Fruit fly (Drosophila melanogaster) whole organism, embryonic: Measurements from ENCODE around the gene Ser12.

Experiments
- Antp ChIP-seq: fragments of 200-800 bp; sonication (Bioruptor generic); optimal IDR thresholded peaks from 3 replicates; lab custom pipeline; 2016; ENCODE audit warnings: missing biosample characterization, missing genetic modification characterization
- Atf6 ChIP-seq: fragments of 200-800 bp; sonication (Bioruptor generic); IDR thresholded peaks from 2 replicates; pipeline ENCODE4 v1.3.6; 2022; ENCODE audit warnings: missing biosample characterization, missing genetic modification characterization
- BEAF-32 ChIP-seq: fragments of 200-800 bp; sonication (Bioruptor generic); optimal IDR thresholded peaks from 3 replicates; lab custom pipeline; 2017; ENCODE audit warnings: missing biosample characterization, missing genetic modification characterization, mild to moderate bottlenecking, moderate library complexity, missing genetic modification reagents
- Bgb ChIP-seq: fragments of 200-800 bp; sonication (Bioruptor generic); IDR thresholded peaks from 2 replicates; pipeline ENCODE4 v1.3.6; 2022; ENCODE audit warnings: missing biosample characterization, missing genetic modification characterization; ENCODE audit not compliant: partially characterized antibody
- C15 ChIP-seq: fragments of 200-800 bp; sonication (Bioruptor generic); IDR thresholded peaks from 3 replicates; pipeline ENCODE4 v1.3.6; 2022; ENCODE audit warnings: missing biosample characterization, missing genetic modification characterization
- CG10431 ChIP-seq: fragments of 200-800 bp; sonication (Bioruptor generic); optimal IDR thresholded peaks from 3 replicates; lab custom pipeline; 2018; ENCODE audit warnings: missing biosample characterization, mild to moderate bottlenecking, missing genetic modification characterization
- CG11398 ChIP-seq: fragments of 200-800 bp; sonication (Bioruptor generic); optimal IDR thresholded peaks from 2 replicates; lab custom pipeline; 2016; ENCODE audit warnings: missing biosample characterization, missing genetic modification characterization
- CG11504 ChIP-seq: fragments of 200-800 bp; sonication (Bioruptor generic); optimal IDR thresholded peaks from 3 replicates; lab custom pipeline; 2019; ENCODE audit warnings: missing biosample characterization, mild to moderate bottlenecking, missing genetic modification characterization, moderate library complexity
- CG11695 ChIP-seq: fragments of 200-800 bp; sonication (Bioruptor generic); IDR thresholded peaks from 3 replicates; pipeline ENCODE4 v1.3.6; 2022; ENCODE audit warnings: missing biosample characterization, missing genetic modification characterization
- CG12391 ChIP-seq: fragments of 200-800 bp; sonication (Bioruptor generic); optimal IDR thresholded peaks from 3 replicates; lab custom pipeline; 2018; ENCODE audit warnings: missing biosample characterization, mild to moderate bottlenecking, missing genetic modification characterization, moderate library complexity
- CG1603 ChIP-seq: fragments of 200-800 bp; sonication (Bioruptor generic); optimal IDR thresholded peaks from 2 replicates; lab custom pipeline; 2019; ENCODE audit warnings: missing biosample characterization, mild to moderate bottlenecking, missing genetic modification characterization, moderate library complexity
- CG16813 ChIP-seq: fragments of 200-800 bp; sonication (Bioruptor generic); IDR thresholded peaks from 3 replicates; pipeline ENCODE4 v1.3.6; 2022; ENCODE audit warnings: missing biosample characterization, missing genetic modification characterization; ENCODE audit not compliant: partially characterized antibody
- CG17359 ChIP-seq: fragments of 200-800 bp; sonication (Bioruptor generic); optimal IDR thresholded peaks from 3 replicates; lab custom pipeline; 2018; ENCODE audit warnings: missing biosample characterization, mild to moderate bottlenecking, missing genetic modification characterization, moderate library complexity
- CG17829 ChIP-seq: fragments of 200-800 bp; optimal IDR thresholded peaks from 2 replicates; lab custom pipeline; 2019; ENCODE audit warnings: missing biosample characterization, mild to moderate bottlenecking, missing genetic modification characterization, moderate library complexity
- CG2120 ChIP-seq: fragments of 200-800 bp; sonication (Bioruptor generic); optimal IDR thresholded peaks from 3 replicates; lab custom pipeline; 2016; ENCODE audit warnings: missing biosample characterization, missing genetic modification characterization
- CG34376 ChIP-seq: fragments of 200-800 bp; sonication (Bioruptor generic); optimal IDR thresholded peaks from 2 replicates; lab custom pipeline; 2018; ENCODE audit warnings: missing biosample characterization, mild to moderate bottlenecking, missing genetic modification characterization
- CG4360 ChIP-seq: fragments of 200-800 bp; sonication (Bioruptor generic); IDR thresholded peaks from 2 replicates; pipeline ENCODE4 v1.3.6; 2022; ENCODE audit warnings: missing biosample characterization, missing genetic modification characterization
- CG4424 ChIP-seq: fragments of 200-800 bp; sonication (Bioruptor generic); optimal IDR thresholded peaks from 3 replicates; lab custom pipeline; 2016; ENCODE audit warnings: missing biosample characterization, missing genetic modification characterization
- CG4617 ChIP-seq: fragments of 200-800 bp; sonication (Bioruptor generic); optimal IDR thresholded peaks from 3 replicates; lab custom pipeline; 2016; ENCODE audit warnings: missing biosample characterization, missing genetic modification characterization, borderline replicate concordance
- CG7963 ChIP-seq: fragments of 200-800 bp; sonication (Bioruptor generic); IDR thresholded peaks from 3 replicates; pipeline ENCODE4 v1.3.6; 2022; ENCODE audit warnings: missing biosample characterization, missing genetic modification characterization; ENCODE audit not compliant: partially characterized antibody
- Dp ChIP-seq: fragments of 200-800 bp; sonication (Bioruptor generic); optimal IDR thresholded peaks from 2 replicates; lab custom pipeline; 2018; ENCODE audit warnings: missing biosample characterization, mild to moderate bottlenecking, missing genetic modification characterization, moderate library complexity
- ERR ChIP-seq: fragments of 200-800 bp; sonication (Bioruptor generic); optimal IDR thresholded peaks from 2 replicates; lab custom pipeline; 2016; ENCODE audit warnings: missing biosample characterization, missing genetic modification characterization
- HLH54F ChIP-seq: fragments of 200-800 bp; sonication (Bioruptor generic); optimal IDR thresholded peaks from 3 replicates; lab custom pipeline; 2016; ENCODE audit warnings: missing biosample characterization, missing genetic modification characterization
- MBD-R2 ChIP-seq: fragments of 200-800 bp; sonication (Bioruptor generic); IDR thresholded peaks from 2 replicates; pipeline ENCODE4 v1.3.6; 2022; ENCODE audit warnings: missing biosample characterization, missing genetic modification characterization
- MESR4 ChIP-seq: fragments of 200-800 bp; sonication (Bioruptor generic); optimal IDR thresholded peaks from 2 replicates; lab custom pipeline; 2018; ENCODE audit warnings: missing biosample characterization, mild to moderate bottlenecking, missing genetic modification characterization, moderate library complexity
- MTF-1 ChIP-seq: fragments of 200-800 bp; sonication (Bioruptor generic); optimal IDR thresholded peaks from 2 replicates; lab custom pipeline; 2018; ENCODE audit warnings: missing biosample characterization, mild to moderate bottlenecking, missing genetic modification characterization, borderline replicate concordance
- Max ChIP-seq: fragments of 200-800 bp; sonication (Bioruptor generic); optimal IDR thresholded peaks from 2 replicates; lab custom pipeline; 2016; ENCODE audit warnings: missing biosample characterization, mild to moderate bottlenecking, missing genetic modification characterization
- Med ChIP-seq: fragments of 200-800 bp; sonication (Bioruptor generic); peaks from one replicate; lab custom pipeline; 2016; ENCODE audit warnings: missing biosample characterization, missing genetic modification characterization, mild to moderate bottlenecking, inconsistent platforms, moderate library complexity
- Myb ChIP-seq: fragments of 200-800 bp; sonication (Bioruptor generic); optimal IDR thresholded peaks from 2 replicates; lab custom pipeline; 2016; ENCODE audit warnings: missing biosample characterization, missing genetic modification characterization
- Opbp ChIP-seq: fragments of 200-800 bp; sonication (Bioruptor generic); IDR thresholded peaks from 3 replicates; pipeline ENCODE4 v1.3.6; 2022; ENCODE audit warnings: missing biosample characterization, missing genetic modification characterization; ENCODE audit not compliant: partially characterized antibody
- Pdp1 ChIP-seq, 2 experiments: fragments of 200-800 bp; sonication (Bioruptor generic); optimal IDR thresholded peaks; 3 replicates each; lab custom pipeline; 2016; ENCODE audit warnings: missing biosample characterization in 2 of 2, missing genetic modification characterization in 2 of 2, mild to moderate bottlenecking in 1 of 2, moderate library complexity in 1 of 2
- Poxn ChIP-seq: fragments of 200-800 bp; sonication (Bioruptor generic); IDR thresholded peaks from 2 replicates; pipeline ENCODE4 v1.3.6; 2022; ENCODE audit warnings: missing biosample characterization, missing genetic modification characterization
- Rfx ChIP-seq: fragments of 200-800 bp; sonication (Bioruptor generic); IDR thresholded peaks from 2 replicates; pipeline ENCODE4 v1.3.6; 2022; ENCODE audit warnings: missing biosample characterization, missing genetic modification characterization
- Sin3A ChIP-seq: fragments of >200 bp; optimal IDR thresholded peaks from 2 replicates; lab custom pipeline; 2018
- Sry-δ ChIP-seq: fragments of 200-800 bp; sonication (Bioruptor generic); optimal IDR thresholded peaks from 2 replicates; lab custom pipeline; 2016; ENCODE audit warnings: missing biosample characterization, missing genetic modification characterization
- Xrp1 ChIP-seq: fragments of 200-800 bp; sonication (Bioruptor generic); IDR thresholded peaks from 2 replicates; pipeline ENCODE4 v1.3.6; 2022; ENCODE audit warnings: missing biosample characterization, missing genetic modification characterization
- YL-1 ChIP-seq: fragments of 200-800 bp; sonication (Bioruptor generic); optimal IDR thresholded peaks from 3 replicates; lab custom pipeline; 2017; ENCODE audit warnings: missing biosample characterization, mild to moderate bottlenecking, missing genetic modification characterization
- bsh ChIP-seq, 2 experiments: fragments of 200-800 bp; sonication (Bioruptor generic); optimal IDR thresholded peaks; 2 replicates each; lab custom pipeline; 2017 to 2018; ENCODE audit warnings: mild to moderate bottlenecking in 2 of 2, missing biosample characterization in 2 of 2, missing genetic modification characterization in 2 of 2, moderate library complexity in 1 of 2
- chinmo ChIP-seq: fragments of 200-800 bp; sonication (Bioruptor generic); IDR thresholded peaks from 4 replicates; pipeline ENCODE4 v1.3.6; 2022; ENCODE audit warnings: missing biosample characterization, missing genetic modification characterization; ENCODE audit not compliant: partially characterized antibody
- crc ChIP-seq: fragments of 200-800 bp; sonication (Bioruptor generic); optimal IDR thresholded peaks from 2 replicates; lab custom pipeline; 2016; ENCODE audit warnings: missing biosample characterization, missing genetic modification characterization
- crp ChIP-seq, 2 experiments: fragments of 200-800 bp; sonication (Bioruptor generic); optimal IDR thresholded peaks; 2 replicates in 1 of 2; 3 replicates in 1 of 2; lab custom pipeline; 2017; ENCODE audit warnings: missing biosample characterization in 2 of 2, missing genetic modification characterization in 2 of 2, mild to moderate bottlenecking in 1 of 2, moderate library complexity in 1 of 2
- exex ChIP-seq: fragments of 200-800 bp; sonication (Bioruptor generic); optimal IDR thresholded peaks from 4 replicates; lab custom pipeline; 2018; ENCODE audit warnings: missing biosample characterization, mild to moderate bottlenecking, missing genetic modification characterization, moderate library complexity
- insv ChIP-seq, 2 experiments: fragments of 200-800 bp; sonication (Bioruptor generic); optimal IDR thresholded peaks; 3 replicates each; lab custom pipeline; 2016 to 2018; ENCODE audit warnings: missing biosample characterization in 2 of 2, missing genetic modification characterization in 2 of 2
- phol ChIP-seq: fragments of 200-800 bp; sonication (Bioruptor generic); optimal IDR thresholded peaks from 3 replicates; lab custom pipeline; 2018; ENCODE audit warnings: missing biosample characterization, mild to moderate bottlenecking, missing genetic modification characterization, moderate library complexity
- sob ChIP-seq: fragments of 200-800 bp; sonication (Bioruptor generic); IDR thresholded peaks from 2 replicates; pipeline ENCODE4 v1.3.6; 2022; ENCODE audit warnings: missing biosample characterization, missing genetic modification characterization
- trem ChIP-seq: fragments of 200-800 bp; optimal IDR thresholded peaks from 3 replicates; lab custom pipeline; 2019; ENCODE audit warnings: missing biosample characterization, mild to moderate bottlenecking, missing genetic modification characterization, moderate library complexity
- wdn ChIP-seq: fragments of 200-800 bp; sonication (Bioruptor generic); IDR thresholded peaks from 2 replicates; pipeline ENCODE4 v1.3.6; 2022; ENCODE audit warnings: missing biosample characterization, missing genetic modification characterization
- zfh2 ChIP-seq: fragments of 200-800 bp; sonication (Bioruptor generic); optimal IDR thresholded peaks from 2 replicates; lab custom pipeline; 2016; ENCODE audit warnings: missing biosample characterization, missing genetic modification characterization

Ser12 gene

dm6 chr2L:2217067-2217684 is 33.9 kb downstream of the Ser12 start, which contains the start of the genes CG15386, CG42371 and mio (continued):
- TF ChIP-seq CG16813 (GFP tag; lab: Robert Waterston, UW) (peak; percentile 57; the same call in 1 of the 3 replicates), CG11398 (GFP tag; lab: Kevin White, UChicago) (no peak), Sry-δ (GFP tag; lab: Kevin White, UChicago) (peak; percentile 55), Xrp1 (GFP tag; lab: Robert Waterston, UW) (peak; percentile 44), Poxn (GFP tag; lab: Robert Waterston, UW) (no peak), Bgb (GFP tag; lab: Robert Waterston, UW) (peak; percentile 59), crc (GFP tag; lab: Kevin White, UChicago) (no peak), Atf6 (0 out of 2 replicates have a peak, but pooled peaks have one; percentile 19), YL-1 (peak; percentile 57), CG17829 (tag; lab: Kevin White, UChicago) (peak; percentile 12), CG11695 (GFP tag; lab: Robert Waterston, UW) (0 out of 3 replicates have a peak, but pooled peaks have one; percentile 23), Sin3A (lab: Kevin White, UChicago) (peak; percentile 34), Dp (GFP tag; lab: Kevin White, UChicago) (peak; percentile 24), wdn (GFP tag; lab: Robert Waterston, UW) (0 out of 2 replicates have a peak, but pooled peaks have one; percentile 19), Max (GFP tag; lab: Kevin White, UChicago) (peak; percentile 63), Opbp (peak; percentile 52; the same call in 1 of the 3 replicates), HLH54F (GFP tag; lab: Kevin White, UChicago) (no peak), CG4617 (GFP tag; lab: Kevin White, UChicago) (peak; percentile 73), CG7963 (GFP tag; lab: Robert Waterston, UW) (no peak), crp (GFP tag; optimal IDR thresholded peaks at IDR 0.05; lab: Kevin White, UChicago) (peak; percentile 71 to 96), zfh2 (GFP tag; lab: Kevin White, UChicago) (peak; percentile 16), Rfx (peak; percentile 11; the same call in 1 of the 2 replicates), CG12391 (tag; lab: Kevin White, UChicago) (peak; percentile 16), CG10431 (GFP tag; lab: Kevin White, UChicago) (peak; percentile 100), Pdp1 (GFP tag; optimal IDR thresholded peaks at IDR 0.05; lab: Kevin White, UChicago) (peak in 1 of 2 experiments; percentile 68), CG2120 (GFP tag; lab: Kevin White, UChicago) (peak; percentile 54), exex (tag; lab: Kevin White, UChicago) (peak; percentile 28), MTF-1 (GFP tag; lab: Kevin White, UChicago) (peak; percentile 14), CG11504 (tag; lab: Kevin White, UChicago) (no peak), BEAF-32 (peak; percentile 52), phol (no peak), MBD-R2 (GFP tag; lab: Robert Waterston, UW) (peak; percentile 98), CG17359 (tag; lab: Kevin White, UChicago) (no peak), MESR4 (peak; percentile 42), chinmo (GFP tag; lab: Robert Waterston, UW) (peak; percentile 93), sob (GFP tag; lab: Robert Waterston, UW) (peak; percentile 39; the same call in 1 of the 2 replicates), Myb (GFP tag; lab: Kevin White, UChicago) (peak; percentile 45), ERR (GFP tag; lab: Kevin White, UChicago) (no peak), CG34376 (GFP tag; lab: Kevin White, UChicago) (peak; percentile 68), insv (GFP tag; optimal IDR thresholded peaks at IDR 0.05; lab: Kevin White, UChicago) (peak in 1 of 2 experiments; percentile 50), Med (peak; percentile 85), Antp (peak; percentile 35), CG1603 (tag; lab: Kevin White, UChicago) (peak; percentile 41), CG4360 (GFP tag; lab: Robert Waterston, UW) (0 out of 2 replicates have a peak, but pooled peaks have one; percentile 12), CG4424 (GFP tag; lab: Kevin White, UChicago) (no peak), bsh (GFP tag; optimal IDR thresholded peaks at IDR 0.05; lab: Kevin White, UChicago) (no peak), C15 (GFP tag; lab: Robert Waterston, UW) (no peak), trem (peak; percentile 8)
